Fruit fly (Drosophila melanogaster) Kc167 (cell line): ENCODE results near the gene CG42232.

Experiments used
- Myc ChIP-seq: fragments of >200 bp; optimal IDR thresholded peaks from 2 replicates; lab custom pipeline; 2017; ENCODE audit warnings: missing external identifiers
- Sin3A ChIP-seq: fragments of >200 bp; optimal IDR thresholded peaks from 2 replicates; lab custom pipeline; 2018; ENCODE audit warnings: missing external identifiers
- h ChIP-seq: fragments of >200 bp; optimal IDR thresholded peaks from 3 replicates; lab custom pipeline; 2018; ENCODE audit warnings: missing external identifiers
- insv ChIP-seq: fragments of >200 bp; optimal IDR thresholded peaks from 3 replicates; lab custom pipeline; 2018; ENCODE audit warnings: missing external identifiers
- psq ChIP-seq: fragments of >200 bp; optimal IDR thresholded peaks from 2 replicates; lab custom pipeline; 2017; ENCODE audit warnings: missing external identifiers
- ttk ChIP-seq: sonication (Bioruptor generic); optimal IDR thresholded peaks from 2 replicates; lab custom pipeline; 2017; ENCODE audit warnings: missing external identifiers

- TF ChIP-seq h (lab: Kevin White, UChicago) (no peak), psq (lab: Kevin White, UChicago) (no peak), Myc (lab: Kevin White, UChicago) (no peak), ttk (lab: Kevin White, UChicago) (no peak), Sin3A (lab: Kevin White, UChicago) (no peak), insv (lab: Kevin White, UChicago) (no peak)
Measured at dm6 chr3R:16447448-16448045, 21.9 kb downstream of the CG42232 start.
